Worm (Caenorhabditis elegans) whole organism, young adult: ENCODE data around the gene C25D7.9.

ENCODE experiments used
- lsy-27 ChIP-seq: sonication (generic microtip); optimal IDR thresholded peaks from 2 replicates; lab custom pipeline; 2017; ENCODE audit warnings: missing genetic modification characterization, mild to moderate bottlenecking, missing compliant biosample characterization, antibody characterized with exemption, missing genotype, borderline replicate concordance; ENCODE audit not compliant: insufficient read depth
- nhr-179 ChIP-seq: sonication (generic microtip); optimal IDR thresholded peaks from 2 replicates; lab custom pipeline; 2016; ENCODE audit warnings: mild to moderate bottlenecking, missing genetic modification characterization, missing compliant biosample characterization
- repo-1 ChIP-seq: sonication (generic microtip); optimal IDR thresholded peaks from 2 replicates; lab custom pipeline; 2017; ENCODE audit warnings: mild to moderate bottlenecking, missing genetic modification characterization, missing compliant biosample characterization
- xnd-1 ChIP-seq: sonication (generic microtip); optimal IDR thresholded peaks from 2 replicates; lab custom pipeline; 2016; ENCODE audit warnings: missing genotype, missing genetic modification reagents, missing genetic modification characterization, missing compliant biosample characterization

- TF ChIP-seq repo-1 (tag; lab: Kevin White, UChicago) (no peak), lsy-27 (tag; lab: Kevin White, UChicago) (no peak), xnd-1 (tag; lab: Kevin White, UChicago) (no peak), nhr-179 (tag; lab: Kevin White, UChicago) (no peak)
These were observed 7.8 kb downstream of the C25D7.9 start for ce11 chrV:15072738-15073137.
